Worm (Caenorhabditis elegans): ENCODE results near the gene evl-18.

evl-18 gene

ce11 chrIII:3734990-3735389 is at the start of gene evl-18:
Gene evl-18, minus strand, starts transcription at chrIII:3735039.
- no peak for TF ChIP-seq unc-62 (GFP tag; optimal IDR thresholded peaks at IDR 0.05)

- TF ChIP-seq unc-62 (GFP tag; optimal IDR thresholded peaks at IDR 0.05), result no peak
Measured at ce11 chrIII:3783914-3784313, 49.1 kb upstream of the evl-18 start.

- TF ChIP-seq unc-62 (GFP tag; optimal IDR thresholded peaks at IDR 0.05), result no peak
Measured at ce11 chrIII:3782853-3783252, 48.0 kb upstream of the evl-18 start.

ce11 chrIII:3781827-3782226 is 47.0 kb upstream of the evl-18 start:
- no peak for TF ChIP-seq unc-62 (GFP tag; optimal IDR thresholded peaks at IDR 0.05)

- TF ChIP-seq unc-62 (GFP tag; optimal IDR thresholded peaks at IDR 0.05), result no peak
Measured at ce11 chrIII:3774550-3774949, 39.7 kb upstream of the evl-18 start.

- no peak for TF ChIP-seq unc-62 (GFP tag; optimal IDR thresholded peaks at IDR 0.05)
Measured at ce11 chrIII:3773173-3773572, 38.3 kb upstream of the evl-18 start, which contains the start of gene lec-4. Gene lec-4, minus strand, starts transcription at chrIII:3773326.

- TF ChIP-seq unc-62 (GFP tag; optimal IDR thresholded peaks at IDR 0.05), result no peak
Measured at ce11 chrIII:3768200-3768599, 33.4 kb upstream of the evl-18 start, which contains the start of gene gmeb-3. Gene gmeb-3, plus strand, starts transcription at chrIII:3768500.

- TF ChIP-seq unc-62 (GFP tag; optimal IDR thresholded peaks at IDR 0.05), result no peak
Measured at ce11 chrIII:3765460-3765859, 30.6 kb upstream of the evl-18 start, which contains the start of gene C44F1.1. Gene C44F1.1, minus strand, starts transcription at chrIII:3765560.

ce11 chrIII:3764584-3764983 is 29.7 kb upstream of the evl-18 start:
- TF ChIP-seq unc-62 (GFP tag; optimal IDR thresholded peaks at IDR 0.05), result no peak

ce11 chrIII:3764043-3764442 is 29.2 kb upstream of the evl-18 start:
- no peak for TF ChIP-seq unc-62 (GFP tag; optimal IDR thresholded peaks at IDR 0.05)

ce11 chrIII:3759312-3759711 is 24.5 kb upstream of the evl-18 start, which contains the start of gene arcp-1:
Gene arcp-1, minus strand, starts transcription at chrIII:3759412.
- TF ChIP-seq unc-62 (GFP tag; optimal IDR thresholded peaks at IDR 0.05), result no peak

- no peak for TF ChIP-seq unc-62 (GFP tag; optimal IDR thresholded peaks at IDR 0.05)
Measured at ce11 chrIII:3745138-3745537, 10.3 kb upstream of the evl-18 start, which contains the start of gene lin-48. Gene lin-48, plus strand, starts transcription at chrIII:3745438.

ce11 chrIII:3743367-3743766 is 8.5 kb upstream of the evl-18 start:
- TF ChIP-seq unc-62 (GFP tag; optimal IDR thresholded peaks at IDR 0.05), result no peak

- TF ChIP-seq unc-62 (GFP tag; optimal IDR thresholded peaks at IDR 0.05), result no peak
Measured at ce11 chrIII:3742090-3742489, 7.3 kb upstream of the evl-18 start.

- no peak for TF ChIP-seq unc-62 (GFP tag; optimal IDR thresholded peaks at IDR 0.05)
Measured at ce11 chrIII:3738331-3738730, 3.5 kb upstream of the evl-18 start.

ce11 chrIII:3737742-3738141 is 2.9 kb upstream of the evl-18 start:
- no peak for TF ChIP-seq unc-62 (GFP tag; optimal IDR thresholded peaks at IDR 0.05)

ce11 chrIII:3736302-3736701 is 1.5 kb upstream of the evl-18 start, which contains the start of gene F34D10.4:
Gene F34D10.4, plus strand, starts transcription at chrIII:3736602.
- TF ChIP-seq unc-62 (GFP tag; optimal IDR thresholded peaks at IDR 0.05), result no peak

All from whole organism, dauer.